Worm (Caenorhabditis elegans): ENCODE data around the gene ceh-81.

The ceh-81 gene

DNA sequence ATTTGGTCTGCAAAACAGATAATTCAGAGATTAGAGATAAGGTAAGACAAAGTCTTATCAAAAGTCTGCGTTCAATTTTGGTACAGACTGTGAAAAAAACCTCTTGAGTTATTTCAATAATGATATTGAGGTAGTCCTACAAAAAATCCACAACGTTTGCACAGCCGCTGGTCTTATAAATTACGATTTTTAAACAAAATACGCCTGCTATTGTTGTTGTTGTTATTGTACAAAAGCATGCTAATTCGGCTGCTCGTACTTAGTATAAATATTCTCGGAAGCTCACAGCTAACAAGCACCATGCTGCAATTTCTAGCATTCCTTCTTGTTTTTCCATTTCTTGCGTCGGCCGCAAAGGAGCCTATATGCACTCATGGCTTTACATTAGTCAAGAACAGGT lies 14.0 kb downstream of the ceh-81 start, which contains the start of gene clec-19:
Gene clec-19 (plus strand): TSS at position 301 of the 400 bp plus-strand sequence.
- TF ChIP-seq B0310.2 (tag; optimal IDR thresholded peaks at IDR 0.05) (no peak), hmbx-1 (tag; optimal IDR thresholded peaks at IDR 0.05) (no peak), tra-4 (tag; optimal IDR thresholded peaks at IDR 0.05) (no peak), pes-1 (GFP tag; IDR thresholded peaks at IDR 0.05) (no peak), F13C5.2 (tag; optimal IDR thresholded peaks at IDR 0.05) (no peak), flt-1 (GFP tag; IDR thresholded peaks at IDR 0.05) (no peak), ama-1 (optimal IDR thresholded peaks at IDR 0.05) (no peak), sea-1 (GFP tag; conservative IDR thresholded peaks at IDR 0.05) (no peak), ets-7 (tag; optimal IDR thresholded peaks at IDR 0.05) (no peak), aly-1 (tag; optimal IDR thresholded peaks at IDR 0.05) (no peak), scrt-1 (GFP tag; IDR thresholded peaks at IDR 0.05) (no peak), tbx-11 (GFP tag; IDR thresholded peaks at IDR 0.05) (no peak), hmg-4 (GFP tag; optimal IDR thresholded peaks at IDR 0.05) (no peak)

DNA sequence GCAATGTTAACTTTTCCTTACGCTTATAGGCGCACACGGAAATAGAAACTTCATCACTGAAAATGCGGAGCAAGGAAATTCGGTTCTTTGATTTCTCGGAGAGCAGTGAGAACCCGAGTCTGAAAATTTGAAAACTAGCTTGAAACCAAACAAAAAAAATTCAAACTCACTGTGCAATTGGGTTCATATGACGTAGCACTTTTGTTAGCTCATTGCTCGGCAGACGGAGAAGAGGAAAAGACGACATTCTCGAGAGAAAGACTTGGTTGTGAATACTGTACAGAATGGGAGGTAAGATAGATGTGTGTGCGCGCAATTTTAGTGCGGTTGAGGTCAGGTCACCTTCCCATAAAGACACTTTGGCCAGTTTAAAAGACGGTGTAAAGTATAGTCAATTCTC lies 20.2 kb downstream of the ceh-81 start, which contains the start of the genes F36H5.13 and F36H5.8:
Gene F36H5.13 (minus strand): TSS at position 101 of the 400 bp plus-strand sequence.
Gene F36H5.8 (minus strand): TSS at position 274 of the 400 bp plus-strand sequence.
- TF ChIP-seq ama-1 (optimal IDR thresholded peaks at IDR 0.05) (no peak), B0310.2 (tag; optimal IDR thresholded peaks at IDR 0.05) (no peak), hnd-1 (tag; optimal IDR thresholded peaks at IDR 0.05) (no peak), ceh-13 (GFP tag; optimal IDR thresholded peaks at IDR 0.05) (no peak), hmg-4 (GFP tag; optimal IDR thresholded peaks at IDR 0.05) (no peak), tbx-11 (GFP tag; IDR thresholded peaks at IDR 0.05) (no peak), sea-1 (GFP tag; conservative IDR thresholded peaks at IDR 0.05) (no peak)

DNA sequence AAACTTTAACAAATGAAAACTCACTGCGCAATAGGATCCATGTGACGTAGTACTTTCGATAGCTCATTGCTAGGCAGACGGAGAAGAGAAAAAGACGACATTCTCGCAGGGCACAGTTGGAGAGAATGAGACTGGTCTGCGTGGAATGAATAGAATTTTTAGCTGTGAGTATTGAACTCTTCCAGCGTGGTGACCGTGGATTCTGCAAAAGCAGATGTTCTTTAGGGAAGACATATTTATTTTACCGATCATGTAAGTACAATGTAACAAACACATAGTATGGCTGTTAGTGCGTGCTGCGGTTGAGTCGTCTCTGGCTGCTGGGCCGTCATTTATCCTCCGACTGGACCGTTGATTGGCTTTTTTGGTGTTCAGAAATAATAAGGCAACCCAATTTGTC lies 22.8 kb downstream of the ceh-81 start, which contains the start of gene F36H5.9:
Gene F36H5.9 (minus strand): TSS at position 101 of the 400 bp plus-strand sequence.
- TF ChIP-seq pes-1 (GFP tag; IDR thresholded peaks at IDR 0.05), result no peak
- TF ChIP-seq hmbx-1 (tag; optimal IDR thresholded peaks at IDR 0.05), result no peak
- no peak for TF ChIP-seq hnd-1 (tag; optimal IDR thresholded peaks at IDR 0.05)
- no peak for TF ChIP-seq scrt-1 (GFP tag; IDR thresholded peaks at IDR 0.05)
- TF ChIP-seq ceh-13 (GFP tag; optimal IDR thresholded peaks at IDR 0.05), result no peak
- no peak for TF ChIP-seq tbx-11 (GFP tag; IDR thresholded peaks at IDR 0.05)
- no peak for TF ChIP-seq ama-1 (optimal IDR thresholded peaks at IDR 0.05)
- no peak for TF ChIP-seq sea-1 (GFP tag; conservative IDR thresholded peaks at IDR 0.05)
- no peak for TF ChIP-seq hmg-4 (GFP tag; optimal IDR thresholded peaks at IDR 0.05)
- TF ChIP-seq tra-4 (tag; optimal IDR thresholded peaks at IDR 0.05), result no peak
- no peak for TF ChIP-seq aly-1 (tag; optimal IDR thresholded peaks at IDR 0.05)
- TF ChIP-seq F13C5.2 (tag; optimal IDR thresholded peaks at IDR 0.05), result no peak
- TF ChIP-seq ets-7 (tag; optimal IDR thresholded peaks at IDR 0.05), result no peak
- no peak for TF ChIP-seq tbx-37 (GFP tag; conservative IDR thresholded peaks at IDR 0.05)
- no peak for TF ChIP-seq B0310.2 (tag; optimal IDR thresholded peaks at IDR 0.05)
- no peak for TF ChIP-seq flt-1 (GFP tag; IDR thresholded peaks at IDR 0.05)

DNA sequence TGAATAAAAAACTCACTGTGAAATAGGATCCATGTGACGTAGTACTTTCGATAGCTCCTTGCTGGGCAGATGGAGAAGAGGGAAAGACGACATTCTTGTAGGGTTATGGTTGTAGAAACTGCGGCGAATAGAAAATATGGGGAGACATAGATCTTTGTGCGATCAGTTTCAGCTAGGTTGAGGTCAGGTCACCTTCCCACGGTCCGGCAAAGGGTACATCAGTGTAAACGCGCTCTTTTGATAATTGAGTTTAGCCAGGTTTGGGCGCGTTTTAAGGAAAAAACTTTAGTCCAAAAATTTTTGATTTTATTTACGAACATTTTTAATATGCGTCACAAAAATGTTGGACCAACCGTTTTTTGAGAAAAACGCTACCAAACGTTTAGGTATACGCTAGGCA lies 25.9 kb downstream of the ceh-81 start, which contains the start of gene F36H5.17:
Gene F36H5.17 (minus strand): TSS at position 101 of the 400 bp plus-strand sequence.
- TF ChIP-seq B0310.2 (tag; optimal IDR thresholded peaks at IDR 0.05) (no peak), aly-1 (tag; optimal IDR thresholded peaks at IDR 0.05) (no peak), hnd-1 (tag; optimal IDR thresholded peaks at IDR 0.05) (no peak), ceh-36 (tag; optimal IDR thresholded peaks at IDR 0.05) (no peak), ets-7 (tag; optimal IDR thresholded peaks at IDR 0.05) (no peak), pes-1 (GFP tag; IDR thresholded peaks at IDR 0.05) (no peak), tbx-11 (GFP tag; IDR thresholded peaks at IDR 0.05) (no peak), flt-1 (GFP tag; IDR thresholded peaks at IDR 0.05) (no peak), ceh-13 (GFP tag; optimal IDR thresholded peaks at IDR 0.05) (no peak), scrt-1 (GFP tag; IDR thresholded peaks at IDR 0.05) (no peak), F13C5.2 (tag; optimal IDR thresholded peaks at IDR 0.05) (no peak), ama-1 (optimal IDR thresholded peaks at IDR 0.05) (no peak), hmg-4 (GFP tag; optimal IDR thresholded peaks at IDR 0.05) (no peak)

DNA sequence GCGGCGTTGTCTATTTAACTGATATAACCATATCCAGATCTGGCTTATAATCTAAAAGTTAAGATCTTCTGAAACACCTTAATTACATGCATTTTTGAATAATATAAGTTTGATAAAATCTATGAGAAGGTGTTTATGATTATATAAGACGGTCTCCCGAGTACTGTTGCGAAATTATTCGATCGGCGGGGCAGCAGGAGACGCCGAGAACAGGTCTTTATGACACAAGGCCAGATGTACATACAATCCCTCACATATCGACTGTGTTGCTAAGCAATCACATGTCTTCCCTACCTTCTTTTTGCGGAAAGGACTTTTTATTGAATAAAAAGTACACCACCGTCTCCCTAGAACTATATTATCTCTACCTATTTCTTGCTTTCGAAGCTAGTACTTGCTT lies 26.4 kb downstream of the ceh-81 start, which contains the start of gene fbxb-53:
Gene fbxb-53 (plus strand): TSS at position 301 of the 400 bp plus-strand sequence.
- TF ChIP-seq hmg-4 (GFP tag; optimal IDR thresholded peaks at IDR 0.05), result no peak
- no peak for TF ChIP-seq scrt-1 (GFP tag; IDR thresholded peaks at IDR 0.05)
- no peak for TF ChIP-seq F13C5.2 (tag; optimal IDR thresholded peaks at IDR 0.05)
- no peak for TF ChIP-seq aly-1 (tag; optimal IDR thresholded peaks at IDR 0.05)
- no peak for TF ChIP-seq pes-1 (GFP tag; IDR thresholded peaks at IDR 0.05)
- TF ChIP-seq ets-7 (tag; optimal IDR thresholded peaks at IDR 0.05), result no peak
- TF ChIP-seq B0310.2 (tag; optimal IDR thresholded peaks at IDR 0.05), result no peak
- no peak for TF ChIP-seq ama-1 (optimal IDR thresholded peaks at IDR 0.05)
- no peak for TF ChIP-seq tbx-11 (GFP tag; IDR thresholded peaks at IDR 0.05)
- no peak for TF ChIP-seq sea-1 (GFP tag; conservative IDR thresholded peaks at IDR 0.05)
- no peak for TF ChIP-seq ceh-36 (tag; optimal IDR thresholded peaks at IDR 0.05)
- no peak for TF ChIP-seq tra-4 (tag; optimal IDR thresholded peaks at IDR 0.05)
- no peak for TF ChIP-seq ceh-13 (GFP tag; optimal IDR thresholded peaks at IDR 0.05)
- no peak for TF ChIP-seq hnd-1 (tag; optimal IDR thresholded peaks at IDR 0.05)
- no peak for TF ChIP-seq tbx-37 (GFP tag; conservative IDR thresholded peaks at IDR 0.05)

DNA sequence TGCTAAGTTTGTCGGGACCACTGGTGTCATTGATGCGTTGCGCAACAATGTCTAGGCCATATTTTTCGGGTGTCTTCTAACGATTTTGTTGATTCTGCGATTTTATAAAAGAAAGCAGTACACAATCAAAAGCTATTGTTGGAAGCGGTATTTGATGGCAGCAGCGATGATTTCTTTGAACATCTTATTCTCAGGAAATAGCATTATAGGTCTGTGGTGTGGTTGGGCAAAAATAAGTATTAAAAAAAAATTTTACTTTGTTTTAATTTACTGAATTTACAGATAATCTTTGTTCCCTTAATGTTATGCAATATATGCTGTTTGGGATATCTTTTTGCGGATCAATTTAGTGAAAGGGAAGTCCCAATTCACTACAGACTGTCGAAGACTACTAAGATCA lies 26.8 kb downstream of the ceh-81 start, which contains the start of gene F36H5.10:
Gene F36H5.10 (plus strand): TSS at position 301 of the 400 bp plus-strand sequence.
- TF ChIP-seq sea-1 (GFP tag; conservative IDR thresholded peaks at IDR 0.05) (no peak), F13C5.2 (tag; optimal IDR thresholded peaks at IDR 0.05) (no peak), tbx-11 (GFP tag; IDR thresholded peaks at IDR 0.05) (no peak)

DNA sequence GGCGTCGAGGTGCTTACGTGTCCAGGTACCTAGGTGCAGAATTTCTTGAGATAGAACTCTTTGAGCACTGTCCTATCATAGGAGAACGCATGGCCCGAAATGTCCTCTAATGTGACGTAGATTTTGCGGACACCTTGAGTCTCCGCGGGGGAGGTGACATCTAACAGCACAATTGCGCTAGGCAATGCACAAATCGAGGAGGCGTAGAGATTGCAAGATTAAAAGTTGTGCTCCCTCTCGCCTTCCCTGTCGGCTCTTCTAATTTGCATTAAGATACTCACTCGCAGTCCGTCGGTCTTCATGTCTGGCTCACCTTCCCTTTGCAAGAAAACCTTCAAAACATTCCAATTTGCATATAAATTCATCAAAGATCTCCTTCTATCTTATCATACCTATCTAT lies 29.4 kb downstream of the ceh-81 start, which contains the start of gene F36H5.18:
Gene F36H5.18 (plus strand): TSS at position 301 of the 400 bp plus-strand sequence.
- TF ChIP-seq hmbx-1 (tag; optimal IDR thresholded peaks at IDR 0.05), result no peak
- TF ChIP-seq tbx-11 (GFP tag; IDR thresholded peaks at IDR 0.05), result no peak
- TF ChIP-seq ama-1 (optimal IDR thresholded peaks at IDR 0.05), result no peak

DNA sequence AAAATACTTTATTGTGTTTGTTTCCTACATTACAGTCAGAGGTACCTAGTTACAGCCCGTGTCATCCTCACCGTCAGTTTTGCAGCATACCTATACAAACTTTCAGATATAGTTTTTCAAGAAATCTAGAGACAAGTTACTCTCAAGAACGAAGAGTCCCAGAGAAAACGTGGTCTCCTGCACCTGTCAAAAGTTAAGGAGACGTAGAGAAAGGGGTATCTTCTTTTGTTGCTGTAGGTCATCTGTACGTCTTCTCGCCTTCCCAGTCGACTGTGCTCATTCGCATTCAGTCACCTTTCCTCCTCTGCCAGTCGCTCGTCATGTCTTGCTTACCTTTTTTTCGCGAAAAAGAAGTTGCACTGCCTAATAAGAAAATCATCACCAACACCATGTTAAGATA lies 31.4 kb downstream of the ceh-81 start, which contains the start of gene F36H5.4:
Gene F36H5.4 (plus strand): TSS at position 301 of the 400 bp plus-strand sequence.
- no peak for TF ChIP-seq ets-7 (tag; optimal IDR thresholded peaks at IDR 0.05)
- no peak for TF ChIP-seq sea-1 (GFP tag; conservative IDR thresholded peaks at IDR 0.05)
- TF ChIP-seq tra-4 (tag; optimal IDR thresholded peaks at IDR 0.05), result no peak
